Worm (Caenorhabditis elegans) whole organism, L1 larva: ENCODE measurements around the gene arf-1.

Experiments used
- Y116A8C.19 ChIP-seq: sonication (generic microtip); optimal IDR thresholded peaks from 2 replicates; lab custom pipeline; 2016; ENCODE audit warnings: missing compliant biosample characterization, missing genetic modification characterization, borderline replicate concordance
- aha-1 ChIP-seq: fragments of 150-350 bp; optimal IDR thresholded peaks from 2 replicates; lab custom pipeline; 2014; ENCODE audit warnings: missing biosample characterization, missing genetic modification characterization
- alr-1 ChIP-seq: fragments of 200-800 bp; sonication (Bioruptor generic); optimal IDR thresholded peaks from 2 replicates; lab custom pipeline; 2018; ENCODE audit warnings: borderline replicate concordance, mild to moderate bottlenecking, missing genetic modification characterization, missing compliant biosample characterization
- aly-2 ChIP-seq: fragments of 150-350 bp; optimal IDR thresholded peaks from 2 replicates; lab custom pipeline; 2014; ENCODE audit warnings: missing biosample characterization, missing genetic modification characterization
- ceh-63 ChIP-seq: fragments of 200-800 bp; sonication (Bioruptor generic); optimal IDR thresholded peaks from 2 replicates; lab custom pipeline; 2018; ENCODE audit warnings: mild to moderate bottlenecking, missing genetic modification characterization, missing compliant biosample characterization
- ceh-82 ChIP-seq, 3 experiments: fragments of 150-350 bp in 1 of 3; sonication (generic microtip) in 2 of 3; optimal IDR thresholded peaks; 2 replicates each; lab custom pipeline; 2014 to 2017; ENCODE audit warnings: missing biosample characterization in 3 of 3, missing genetic modification characterization in 3 of 3
- dsc-1 ChIP-seq: sonication (generic microtip); optimal IDR thresholded peaks from 2 replicates; lab custom pipeline; 2016; ENCODE audit warnings: mild to moderate bottlenecking, missing genetic modification characterization, missing compliant biosample characterization
- efl-1 ChIP-seq, 4 experiments: fragments of 150-350 bp; optimal IDR thresholded peaks in 3 of 4; peaks in 1 of 4; 1 replicate in 1 of 4; 2 replicates in 3 of 4; lab custom pipeline; 2014; ENCODE audit warnings: missing biosample characterization in 2 of 4, missing genetic modification characterization in 2 of 4, missing genetic modification reagents in 2 of 4
- efl-3 ChIP-seq: fragments of 200-800 bp; sonication (Bioruptor generic); optimal IDR thresholded peaks from 2 replicates; lab custom pipeline; 2018; ENCODE audit warnings: mild to moderate bottlenecking, missing genetic modification characterization, missing compliant biosample characterization
- elt-2 ChIP-seq: sonication (generic microtip); optimal IDR thresholded peaks from 2 replicates; lab custom pipeline; 2016; ENCODE audit warnings: missing genetic modification characterization, mild to moderate bottlenecking, inconsistent platforms, missing compliant biosample characterization, missing genetic modification reagents
- ets-5 ChIP-seq: fragments of 200-800 bp; sonication (Bioruptor generic); IDR thresholded peaks from 2 replicates; pipeline ENCODE4 v1.3.6; 2022; ENCODE audit warnings: missing genetic modification characterization, missing compliant biosample characterization
- fkh-10 ChIP-seq: sonication (generic microtip); optimal IDR thresholded peaks from 2 replicates; lab custom pipeline; 2017; ENCODE audit warnings: missing biosample characterization, missing genetic modification reagents, missing genetic modification characterization
- fkh-8 ChIP-seq: sonication (generic microtip); optimal IDR thresholded peaks from 2 replicates; lab custom pipeline; 2016; ENCODE audit warnings: mild to moderate bottlenecking, missing genetic modification characterization, missing compliant biosample characterization
- hlh-4 ChIP-seq: sonication (generic microtip); optimal IDR thresholded peaks from 2 replicates; lab custom pipeline; 2016; ENCODE audit warnings: mild to moderate bottlenecking, missing genetic modification characterization, missing compliant biosample characterization
- jun-1 ChIP-seq: fragments of 150-350 bp; optimal IDR thresholded peaks from 2 replicates; lab custom pipeline; 2014; ENCODE audit warnings: missing biosample characterization, missing genetic modification reagents, missing genetic modification characterization
- lin-13 ChIP-seq: fragments of 150-350 bp; optimal IDR thresholded peaks from 2 replicates; lab custom pipeline; 2014; ENCODE audit warnings: missing biosample characterization, missing genetic modification reagents, missing genetic modification characterization
- lin-39 ChIP-seq: fragments of 150-350 bp; optimal IDR thresholded peaks from 2 replicates; lab custom pipeline; 2014; ENCODE audit warnings: missing biosample characterization, missing genetic modification reagents, missing genetic modification characterization
- lir-3 ChIP-seq: sonication (generic microtip); optimal IDR thresholded peaks from 2 replicates; lab custom pipeline; 2016; ENCODE audit warnings: mild to moderate bottlenecking, missing genetic modification characterization, moderate library complexity, missing compliant biosample characterization; ENCODE audit not compliant: poor library complexity
- mab-9 ChIP-seq: fragments of 200-800 bp; sonication (Bioruptor generic); IDR thresholded peaks from 2 replicates; pipeline ENCODE4 v1.3.6; 2022; ENCODE audit warnings: missing genetic modification reagents, missing genetic modification characterization, missing compliant biosample characterization
- mep-1 ChIP-seq: fragments of 150-350 bp; optimal IDR thresholded peaks from 2 replicates; lab custom pipeline; 2014; ENCODE audit warnings: missing biosample characterization, missing genetic modification characterization
- nhr-20 ChIP-seq: sonication (generic microtip); optimal IDR thresholded peaks from 2 replicates; lab custom pipeline; 2016; ENCODE audit warnings: mild to moderate bottlenecking, missing genetic modification characterization, missing compliant biosample characterization
- nhr-237 ChIP-seq: fragments of 150-350 bp; optimal IDR thresholded peaks from 2 replicates; lab custom pipeline; 2014; ENCODE audit warnings: missing biosample characterization, missing genetic modification characterization
- nhr-76 ChIP-seq: sonication (generic microtip); optimal IDR thresholded peaks from 2 replicates; lab custom pipeline; 2017; ENCODE audit warnings: missing biosample characterization, missing genetic modification characterization
- nhr-85 ChIP-seq: sonication (generic microtip); peaks from one replicate; lab custom pipeline; 2016; ENCODE audit warnings: missing genetic modification characterization, inconsistent platforms, missing compliant biosample characterization
- pqm-1 ChIP-seq: sonication (generic microtip); optimal IDR thresholded peaks from 3 replicates; lab custom pipeline; 2017; ENCODE audit warnings: missing biosample characterization, missing genetic modification characterization
- skn-1 ChIP-seq: fragments of 150-350 bp; optimal IDR thresholded peaks from 2 replicates; lab custom pipeline; 2014; ENCODE audit warnings: missing biosample characterization, missing genetic modification characterization
- sox-4 ChIP-seq: sonication (generic microtip); optimal IDR thresholded peaks from 2 replicates; lab custom pipeline; 2016; ENCODE audit warnings: missing genetic modification characterization, missing compliant biosample characterization
- sptf-1 ChIP-seq: fragments of 150-350 bp; optimal IDR thresholded peaks from 2 replicates; lab custom pipeline; 2014; ENCODE audit warnings: missing biosample characterization, missing genetic modification characterization
- tbx-2 ChIP-seq: sonication (generic microtip); optimal IDR thresholded peaks from 2 replicates; lab custom pipeline; 2016; ENCODE audit warnings: missing genetic modification characterization, missing compliant biosample characterization
- tlp-1 ChIP-seq: fragments of 150-350 bp; optimal IDR thresholded peaks from 2 replicates; lab custom pipeline; 2014; ENCODE audit warnings: missing biosample characterization, missing genetic modification characterization
- unc-130 ChIP-seq: fragments of 150-350 bp; optimal IDR thresholded peaks from 2 replicates; lab custom pipeline; 2017; ENCODE audit warnings: missing biosample characterization, missing genetic modification characterization, inconsistent platforms
- unc-30 ChIP-seq: sonication (generic microtip); optimal IDR thresholded peaks from 2 replicates; lab custom pipeline; 2017; ENCODE audit warnings: missing biosample characterization, missing genetic modification characterization
- unc-62 ChIP-seq: fragments of 150-350 bp; optimal IDR thresholded peaks from 2 replicates; lab custom pipeline; 2014; ENCODE audit warnings: missing biosample characterization, missing genetic modification reagents, missing genetic modification characterization
- unc-98 ChIP-seq: fragments of 200-800 bp; sonication (Bioruptor generic); IDR thresholded peaks from 2 replicates; pipeline ENCODE4 v1.3.6; 2022; ENCODE audit warnings: missing genetic modification characterization, missing compliant biosample characterization
- vab-15 ChIP-seq: sonication (generic microtip); optimal IDR thresholded peaks from 2 replicates; lab custom pipeline; 2017; ENCODE audit warnings: missing genotype, mild to moderate bottlenecking, missing genetic modification characterization, missing compliant biosample characterization
- xbp-1 ChIP-seq: sonication (generic microtip); optimal IDR thresholded peaks from 2 replicates; lab custom pipeline; 2016; ENCODE audit warnings: missing genetic modification characterization, missing compliant biosample characterization
- zag-1 ChIP-seq: fragments of 150-350 bp; optimal IDR thresholded peaks from 2 replicates; lab custom pipeline; 2014; ENCODE audit warnings: missing biosample characterization, missing genetic modification characterization
- zip-4 ChIP-seq: fragments of 200-800 bp; sonication (Bioruptor generic); optimal IDR thresholded peaks from 2 replicates; lab custom pipeline; 2018; ENCODE audit warnings: mild to moderate bottlenecking, missing genetic modification characterization, moderate library complexity, missing compliant biosample characterization

arf-1 gene

ce11 chrIII:5734905-5735304, 20.2 kb downstream of the arf-1 start, which contains the start of gene B0244.10:
TSS of gene B0244.10 (plus strand) at chrIII:5735158.
- no peak for TF ChIP-seq zip-4 (GFP tag; lab: Kevin White, UChicago)
- TF ChIP-seq efl-3 (GFP tag; lab: Kevin White, UChicago) = no peak
- TF ChIP-seq tlp-1 = peak; percentile 28
- TF ChIP-seq nhr-237 (tag; lab: Kevin White, UChicago) = no peak
- no peak for TF ChIP-seq lin-13 (GFP tag; lab: Kevin White, UChicago)
- TF ChIP-seq elt-2 = peak; percentile 74
- no peak for TF ChIP-seq jun-1 (tag; lab: Kevin White, UChicago)
- no peak for TF ChIP-seq aly-2 (tag; lab: Kevin White, UChicago)

DNA sequence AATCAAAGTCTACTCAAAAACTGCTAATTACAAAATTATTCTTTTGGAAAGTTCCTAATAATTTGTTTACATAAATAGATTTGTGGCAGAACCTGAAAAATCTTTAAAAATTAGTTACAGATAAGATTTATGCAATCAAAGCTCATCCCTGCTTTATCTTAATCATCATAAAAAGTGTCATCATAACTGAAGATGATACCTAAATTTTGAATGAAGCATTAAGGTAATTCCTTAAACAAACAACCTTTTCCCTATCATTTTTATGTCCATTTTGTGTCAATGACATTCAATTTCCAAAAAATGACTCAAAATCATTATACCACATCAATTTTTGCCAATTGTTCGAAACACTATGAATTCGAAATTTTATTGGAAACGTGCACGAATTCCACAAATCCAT, 23.0 kb downstream of the arf-1 start, which contains the start of gene B0244.6:
TSS of gene B0244.6 (plus strand) at position 301 of the 400 bp plus-strand sequence.
- TF ChIP-seq tbx-2 (tag; lab: Kevin White, UChicago) (no peak), nhr-20 (no peak), lin-39 (tag; lab: Kevin White, UChicago) (no peak), unc-130 (tag; lab: Kevin White, UChicago) (no peak), nhr-237 (tag; lab: Kevin White, UChicago) (no peak), vab-15 (tag; lab: Kevin White, UChicago) (no peak), hlh-4 (tag; lab: Kevin White, UChicago) (no peak), unc-30 (tag; lab: Kevin White, UChicago) (no peak), nhr-85 (tag; lab: Kevin White, UChicago) (no peak), xbp-1 (no peak), elt-2 (no peak), aha-1 (tag; lab: Kevin White, UChicago) (no peak), jun-1 (tag; lab: Kevin White, UChicago) (no peak), alr-1 (tag; lab: Kevin White, UChicago) (no peak), mab-9 (GFP tag; lab: Robert Waterston, UW) (no peak), sptf-1 (no peak), ceh-63 (no peak), pqm-1 (tag; lab: Kevin White, UChicago) (no peak)

DNA sequence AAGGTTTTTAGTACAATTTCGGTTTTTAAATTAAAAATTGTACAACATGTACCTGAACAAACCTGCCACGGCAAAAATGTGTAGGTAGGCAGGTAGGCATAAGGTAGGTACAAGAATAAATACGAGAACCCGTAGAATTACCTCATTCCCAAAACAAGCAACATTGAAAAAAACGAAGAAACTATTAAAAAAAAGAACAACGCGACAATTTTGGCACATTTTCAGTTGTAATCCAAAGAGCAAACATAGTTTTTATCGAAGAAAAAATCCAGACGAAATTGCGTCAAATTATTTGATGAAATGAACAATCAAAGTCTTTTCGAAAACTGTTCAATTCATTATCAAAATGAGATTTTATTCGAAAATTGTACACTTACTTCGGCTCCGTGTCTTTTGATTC, 26.0 kb downstream of the arf-1 start, which contains the start of gene B0244.16:
TSS of gene B0244.16 (plus strand) at position 301 of the 400 bp plus-strand sequence.
- no peak for TF ChIP-seq sptf-1
- no peak for TF ChIP-seq efl-1 (optimal IDR thresholded peaks at IDR 0.05; lab: Kevin White, UChicago)
- TF ChIP-seq efl-1 (GFP tag; optimal IDR thresholded peaks at IDR 0.05 in 1 of 2; lab: Kevin White, UChicago) = peak in 1 of 2 experiments; percentile 15
- no peak for TF ChIP-seq mep-1 (tag; lab: Kevin White, UChicago)
- no peak for TF ChIP-seq skn-1 (tag; lab: Kevin White, UChicago)
- no peak for TF ChIP-seq alr-1 (tag; lab: Kevin White, UChicago)

ce11 chrIII:5743084-5743483, 28.4 kb downstream of the arf-1 start, which contains the start of gene B0244.15:
TSS of gene B0244.15 (plus strand) at chrIII:5743384.
- no peak for TF ChIP-seq lin-39 (tag; lab: Kevin White, UChicago)
- no peak for TF ChIP-seq sox-4 (tag; lab: Kevin White, UChicago)
- TF ChIP-seq nhr-20 = no peak
- no peak for TF ChIP-seq nhr-237 (tag; lab: Kevin White, UChicago)
- no peak for TF ChIP-seq nhr-85 (tag; lab: Kevin White, UChicago)
- no peak for TF ChIP-seq zag-1 (tag; lab: Kevin White, UChicago)
- no peak for TF ChIP-seq Y116A8C.19 (tag; lab: Kevin White, UChicago)
- no peak for TF ChIP-seq unc-98
- TF ChIP-seq fkh-8 (tag; lab: Kevin White, UChicago) = no peak
- no peak for TF ChIP-seq lir-3 (tag; lab: Kevin White, UChicago)
- no peak for TF ChIP-seq fkh-10 (GFP tag; lab: Kevin White, UChicago)
- no peak for TF ChIP-seq unc-62 (GFP tag; lab: Kevin White, UChicago)
- TF ChIP-seq nhr-76 (tag; lab: Kevin White, UChicago) = no peak
- TF ChIP-seq mab-9 (GFP tag; lab: Robert Waterston, UW) = no peak
- TF ChIP-seq dsc-1 (tag; lab: Kevin White, UChicago) = no peak
- TF ChIP-seq ets-5 (GFP tag; lab: Robert Waterston, UW) = no peak
- TF ChIP-seq efl-1 (optimal IDR thresholded peaks at IDR 0.05; lab: Kevin White, UChicago) = no peak
- TF ChIP-seq efl-1 (GFP tag; optimal IDR thresholded peaks at IDR 0.05 in 1 of 2; lab: Kevin White, UChicago) = no peak
- no peak for TF ChIP-seq ceh-82 (tag; optimal IDR thresholded peaks at IDR 0.05; lab: Kevin White, UChicago)
- TF ChIP-seq elt-2 = no peak
